Fruit fly (Drosophila melanogaster) whole organism, embryonic: ENCODE measurements around the gene aralar1.

ENCODE experiments used
- Awh ChIP-seq: fragments of 200-800 bp; sonication (Bioruptor generic); IDR thresholded peaks from 2 replicates; pipeline ENCODE4, ENCODE4 v1.3.6; 2022; ENCODE audit warnings: missing biosample characterization, missing genetic modification characterization
- Bdp1 ChIP-seq: fragments of 200-800 bp; sonication (Bioruptor generic); optimal IDR thresholded peaks from 3 replicates; lab custom pipeline; 2016; ENCODE audit warnings: missing biosample characterization, missing genetic modification characterization
- CG10321 ChIP-seq: fragments of 200-800 bp; sonication (Bioruptor generic); IDR thresholded peaks from 2 replicates; pipeline ENCODE4 v1.3.6; 2022; ENCODE audit warnings: missing biosample characterization, missing genetic modification characterization
- CG10366 ChIP-seq: fragments of 200-800 bp; sonication (Bioruptor generic); IDR thresholded peaks from 2 replicates; pipeline ENCODE4 v1.3.6; 2022; ENCODE audit warnings: missing biosample characterization, missing genetic modification characterization
- CG10543 ChIP-seq: fragments of 200-800 bp; sonication (Bioruptor generic); optimal IDR thresholded peaks from 3 replicates; lab custom pipeline; 2017; ENCODE audit warnings: missing biosample characterization, mild to moderate bottlenecking, missing genetic modification characterization, moderate library complexity
- CG10979 ChIP-seq: fragments of 200-800 bp; sonication (Bioruptor generic); optimal IDR thresholded peaks from 2 replicates; lab custom pipeline; 2018; ENCODE audit warnings: missing biosample characterization, mild to moderate bottlenecking, missing genetic modification characterization, moderate library complexity
- CG11696 ChIP-seq: fragments of 200-800 bp; sonication (Bioruptor generic); IDR thresholded peaks from 2 replicates; pipeline ENCODE4 v1.3.6; 2022; ENCODE audit warnings: missing biosample characterization, missing genetic modification characterization
- CG11723 ChIP-seq: fragments of 200-800 bp; sonication (Bioruptor generic); optimal IDR thresholded peaks from 2 replicates; lab custom pipeline; 2017; ENCODE audit warnings: missing biosample characterization, mild to moderate bottlenecking, missing genetic modification characterization
- CG12744 ChIP-seq: fragments of 200-800 bp; sonication (Bioruptor generic); optimal IDR thresholded peaks from 2 replicates; lab custom pipeline; 2016; ENCODE audit warnings: missing biosample characterization, missing genetic modification characterization
- CG14710 ChIP-seq: fragments of 200-800 bp; sonication (Bioruptor generic); optimal IDR thresholded peaks from 3 replicates; lab custom pipeline; 2019; ENCODE audit warnings: missing biosample characterization, mild to moderate bottlenecking, missing genetic modification characterization, moderate library complexity
- CG15601 ChIP-seq: fragments of 200-800 bp; sonication (Bioruptor generic); optimal IDR thresholded peaks from 3 replicates; lab custom pipeline; 2019; ENCODE audit warnings: missing biosample characterization, mild to moderate bottlenecking, missing genetic modification characterization, moderate library complexity
- CG1832 ChIP-seq: fragments of 200-800 bp; sonication (Bioruptor generic); optimal IDR thresholded peaks from 2 replicates; lab custom pipeline; 2017; ENCODE audit warnings: missing biosample characterization, mild to moderate bottlenecking, missing genetic modification characterization, inconsistent platforms
- CG18476 ChIP-seq: fragments of 200-800 bp; sonication (Bioruptor generic); optimal IDR thresholded peaks from 2 replicates; lab custom pipeline; 2016; ENCODE audit warnings: missing biosample characterization, mild to moderate bottlenecking, missing genetic modification characterization
- CG18599 ChIP-seq: fragments of 200-800 bp; sonication (Bioruptor generic); optimal IDR thresholded peaks from 3 replicates; lab custom pipeline; 2017; ENCODE audit warnings: missing biosample characterization, missing genetic modification characterization, mild to moderate bottlenecking, moderate library complexity, missing genetic modification reagents
- CG18619 ChIP-seq: fragments of 200-800 bp; sonication (Bioruptor generic); optimal IDR thresholded peaks from 3 replicates; lab custom pipeline; 2017; ENCODE audit warnings: missing biosample characterization, mild to moderate bottlenecking, missing genetic modification characterization
- CG2202 ChIP-seq: fragments of 200-800 bp; sonication (Bioruptor generic); optimal IDR thresholded peaks from 2 replicates; lab custom pipeline; 2018; ENCODE audit warnings: missing biosample characterization, mild to moderate bottlenecking, missing genetic modification characterization
- CG32772 ChIP-seq: fragments of 200-800 bp; sonication (Bioruptor generic); IDR thresholded peaks from 2 replicates; pipeline ENCODE4 v1.3.6; 2022; ENCODE audit warnings: missing biosample characterization, missing genetic modification characterization
- CG4424 ChIP-seq: fragments of 200-800 bp; sonication (Bioruptor generic); optimal IDR thresholded peaks from 3 replicates; lab custom pipeline; 2016; ENCODE audit warnings: missing biosample characterization, missing genetic modification characterization
- CG4617 ChIP-seq: fragments of 200-800 bp; sonication (Bioruptor generic); optimal IDR thresholded peaks from 3 replicates; lab custom pipeline; 2016; ENCODE audit warnings: missing biosample characterization, missing genetic modification characterization, borderline replicate concordance
- CG8765 ChIP-seq: fragments of 200-800 bp; sonication (Bioruptor generic); IDR thresholded peaks from 2 replicates; pipeline ENCODE4 v1.3.6; 2022; ENCODE audit warnings: missing biosample characterization, missing genetic modification characterization
- CG9437 ChIP-seq: fragments of 200-800 bp; sonication (Bioruptor generic); optimal IDR thresholded peaks from 2 replicates; lab custom pipeline; 2018; ENCODE audit warnings: missing biosample characterization, mild to moderate bottlenecking, missing genetic modification characterization
- CG9932 ChIP-seq: fragments of 200-800 bp; sonication (Bioruptor generic); IDR thresholded peaks from 2 replicates; pipeline ENCODE4 v1.3.6; 2022; ENCODE audit warnings: missing biosample characterization, missing genetic modification characterization
- CoRest ChIP-seq: fragments of 200-800 bp; sonication (Bioruptor generic); optimal IDR thresholded peaks from 3 replicates; lab custom pipeline; 2018; ENCODE audit warnings: missing biosample characterization, mild to moderate bottlenecking, missing genetic modification characterization, moderate library complexity
- Dad ChIP-seq: fragments of 200-800 bp; sonication (Bioruptor generic); optimal IDR thresholded peaks from 3 replicates; lab custom pipeline; 2016; ENCODE audit warnings: missing biosample characterization, missing genetic modification characterization
- Doc3 ChIP-seq: fragments of 200-800 bp; sonication (Bioruptor generic); IDR thresholded peaks from 3 replicates; pipeline ENCODE4 v1.3.6; 2022; ENCODE audit warnings: missing biosample characterization, missing genetic modification characterization; ENCODE audit not compliant: partially characterized antibody
- ERR ChIP-seq: fragments of 200-800 bp; sonication (Bioruptor generic); optimal IDR thresholded peaks from 2 replicates; lab custom pipeline; 2016; ENCODE audit warnings: missing biosample characterization, missing genetic modification characterization
- Hsf ChIP-seq: fragments of 200-800 bp; sonication (Bioruptor generic); optimal IDR thresholded peaks from 3 replicates; lab custom pipeline; 2016; ENCODE audit warnings: missing biosample characterization, missing genetic modification characterization
- Lim3 ChIP-seq: fragments of 200-800 bp; sonication (Bioruptor generic); IDR thresholded peaks from 2 replicates; pipeline ENCODE4 v1.3.6; 2022; ENCODE audit warnings: missing biosample characterization, missing genetic modification characterization
- MBD-R2 ChIP-seq: fragments of 200-800 bp; sonication (Bioruptor generic); IDR thresholded peaks from 2 replicates; pipeline ENCODE4 v1.3.6; 2022; ENCODE audit warnings: missing biosample characterization, missing genetic modification characterization
- Nf-YA ChIP-seq: fragments of 200-800 bp; sonication (Bioruptor generic); IDR thresholded peaks from 2 replicates; pipeline ENCODE4 v1.3.6; 2022; ENCODE audit warnings: missing biosample characterization, missing genetic modification characterization
- Rfx ChIP-seq: fragments of 200-800 bp; sonication (Bioruptor generic); IDR thresholded peaks from 2 replicates; pipeline ENCODE4 v1.3.6; 2022; ENCODE audit warnings: missing biosample characterization, missing genetic modification characterization
- Side ChIP-seq: fragments of 200-800 bp; sonication (Bioruptor generic); optimal IDR thresholded peaks from 2 replicates; lab custom pipeline; 2016; ENCODE audit warnings: missing biosample characterization, missing genetic modification characterization
- Sin3A ChIP-seq: fragments of >200 bp; optimal IDR thresholded peaks from 2 replicates; lab custom pipeline; 2018
- Taf1 ChIP-seq: fragments of 200-800 bp; sonication (Bioruptor generic); IDR thresholded peaks from 2 replicates; pipeline ENCODE4 v1.3.6; 2022; ENCODE audit warnings: missing biosample characterization, missing genetic modification characterization
- Vsx1 ChIP-seq: fragments of 200-800 bp; sonication (Bioruptor generic); optimal IDR thresholded peaks from 2 replicates; lab custom pipeline; 2017; ENCODE audit warnings: missing biosample characterization, mild to moderate bottlenecking, missing genetic modification characterization, missing genetic modification reagents
- YL-1 ChIP-seq: fragments of 200-800 bp; sonication (Bioruptor generic); optimal IDR thresholded peaks from 3 replicates; lab custom pipeline; 2017; ENCODE audit warnings: missing biosample characterization, mild to moderate bottlenecking, missing genetic modification characterization
- ab ChIP-seq: fragments of 200-800 bp; sonication (Bioruptor generic); optimal IDR thresholded peaks from 2 replicates; lab custom pipeline; 2016; ENCODE audit warnings: missing biosample characterization, missing genetic modification characterization
- ase ChIP-seq: fragments of 200-800 bp; sonication (Bioruptor generic); IDR thresholded peaks from 3 replicates; pipeline ENCODE4 v1.3.6; 2022; ENCODE audit warnings: missing biosample characterization, missing genetic modification characterization
- cad ChIP-seq: fragments of >200 bp; optimal IDR thresholded peaks from 2 replicates; lab custom pipeline; 2017; ENCODE audit warnings: missing biosample characterization, missing genetic modification characterization
- chinmo ChIP-seq: fragments of 200-800 bp; sonication (Bioruptor generic); IDR thresholded peaks from 4 replicates; pipeline ENCODE4 v1.3.6; 2022; ENCODE audit warnings: missing biosample characterization, missing genetic modification characterization; ENCODE audit not compliant: partially characterized antibody
- dimm ChIP-seq: fragments of 200-800 bp; sonication (Bioruptor generic); IDR thresholded peaks from 2 replicates; pipeline ENCODE4 v1.3.6; 2022; ENCODE audit warnings: missing biosample characterization, missing genetic modification characterization
- gsb-n ChIP-seq: fragments of 200-800 bp; sonication (Bioruptor generic); optimal IDR thresholded peaks from 3 replicates; lab custom pipeline; 2018; ENCODE audit warnings: missing biosample characterization, mild to moderate bottlenecking, missing genetic modification characterization
- kay ChIP-seq: fragments of 200-800 bp; sonication (Bioruptor generic); optimal IDR thresholded peaks from 2 replicates; lab custom pipeline; 2016; ENCODE audit warnings: missing biosample characterization, missing genetic modification characterization
- ken ChIP-seq: fragments of 200-800 bp; sonication (Bioruptor generic); IDR thresholded peaks from 3 replicates; pipeline ENCODE4 v1.3.6; 2022; ENCODE audit warnings: missing biosample characterization, missing genetic modification characterization
- lmd ChIP-seq: fragments of 200-800 bp; sonication (Bioruptor generic); IDR thresholded peaks from 2 replicates; pipeline ENCODE4 v1.3.6; 2022; ENCODE audit warnings: missing biosample characterization, missing genetic modification characterization
- lov ChIP-seq, 2 experiments: fragments of 200-800 bp in 1 of 2; fragments of >200 bp in 1 of 2; sonication (Bioruptor generic) in 1 of 2; IDR thresholded peaks in 1 of 2; optimal IDR thresholded peaks in 1 of 2; 2 replicates in 1 of 2; 3 replicates in 1 of 2; pipeline versions ENCODE4 v1.3.6 to Lab custom; 2017 to 2022; ENCODE audit warnings: missing biosample characterization in 1 of 2, missing genetic modification characterization in 1 of 2
- nmo ChIP-seq: fragments of 200-800 bp; sonication (Bioruptor generic); optimal IDR thresholded peaks from 2 replicates; lab custom pipeline; 2018; ENCODE audit warnings: missing biosample characterization, mild to moderate bottlenecking, missing genetic modification characterization, moderate library complexity
- scrt ChIP-seq: fragments of 200-800 bp; sonication (Bioruptor generic); optimal IDR thresholded peaks from 2 replicates; lab custom pipeline; 2018; ENCODE audit warnings: missing biosample characterization, mild to moderate bottlenecking, missing genetic modification characterization, moderate library complexity
- sd ChIP-seq: fragments of 200-800 bp; sonication (Bioruptor generic); optimal IDR thresholded peaks from 3 replicates; lab custom pipeline; 2018; ENCODE audit warnings: missing biosample characterization, mild to moderate bottlenecking, missing genetic modification characterization, moderate library complexity
- slbo ChIP-seq: fragments of 200-800 bp; sonication (Bioruptor generic); IDR thresholded peaks from 2 replicates; pipeline ENCODE4 v1.3.6; 2022; ENCODE audit warnings: missing biosample characterization, missing genetic modification characterization
- zen ChIP-seq: fragments of 200-800 bp; sonication (Bioruptor generic); optimal IDR thresholded peaks from 3 replicates; lab custom pipeline; 2018; ENCODE audit warnings: missing biosample characterization, mild to moderate bottlenecking, missing genetic modification characterization, moderate library complexity

aralar1 gene

DNA sequence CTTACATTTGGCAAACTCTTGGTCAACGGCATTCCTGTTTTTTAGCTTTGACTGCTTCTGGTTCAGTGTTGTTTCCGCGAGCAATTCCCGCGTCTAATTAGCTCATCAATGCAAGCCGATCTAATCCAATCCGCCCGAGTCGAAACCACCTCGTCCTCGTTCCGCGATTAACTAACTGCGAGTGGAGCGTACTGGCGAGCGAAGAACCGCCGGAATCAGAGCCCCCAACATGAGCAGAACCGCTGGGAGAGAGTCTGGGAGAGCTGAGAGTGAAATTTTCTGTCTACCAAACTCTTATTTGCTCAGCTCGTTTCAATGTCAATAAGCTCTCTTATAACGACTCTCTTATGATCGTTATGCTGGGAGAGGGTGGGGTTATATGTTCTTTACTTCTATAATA, 5.4 kb downstream of the aralar1 start (continued):
- TF ChIP-seq slbo (GFP tag; lab: Robert Waterston, UW) (peak; percentile 81), chinmo (GFP tag; lab: Robert Waterston, UW) (peak; percentile 69; the same call in 3 of the 4 replicates), CG9932 (GFP tag; lab: Robert Waterston, UW) (0 out of 2 replicates have a peak, but pooled peaks have one; percentile 4), lov (optimal IDR thresholded peaks at IDR 0.05; lab: Kevin White, UChicago) (no peak), lov (GFP tag; IDR thresholded peaks at IDR 0.05; lab: Robert Waterston, UW) (peak; percentile 90), Hsf (GFP tag; lab: Kevin White, UChicago) (peak; percentile 53), CG4617 (peak; percentile 22), kay (GFP tag; lab: Kevin White, UChicago) (peak; percentile 28), sd (peak; percentile 23), nmo (GFP tag; lab: Kevin White, UChicago) (no peak), ab (GFP tag; lab: Kevin White, UChicago) (no peak), CG10366 (GFP tag; lab: Robert Waterston, UW) (peak; percentile 69), Bdp1 (peak; percentile 81), CG18619 (GFP tag; lab: Kevin White, UChicago) (peak; percentile 70), Side (GFP tag; lab: Kevin White, UChicago) (peak; percentile 82), ase (no peak; the same call in 2 of the 3 replicates), CG10321 (GFP tag; lab: Robert Waterston, UW) (peak; percentile 72), CG14710 (tag; lab: Kevin White, UChicago) (no peak), CG18476 (GFP tag; lab: Kevin White, UChicago) (peak; percentile 88), CG9437 (peak; percentile 12), CG10979 (no peak), lmd (peak; percentile 31; the same call in 1 of the 2 replicates), CG1832 (GFP tag; lab: Kevin White, UChicago) (peak; percentile 23), Nf-YA (peak; percentile 84), ERR (GFP tag; lab: Kevin White, UChicago) (peak; percentile 71), Dad (peak; percentile 54), Sin3A (no peak), Lim3 (no peak), Rfx (peak; percentile 80; the same call in 1 of the 2 replicates), CG4424 (peak; percentile 0), CG11696 (GFP tag; lab: Robert Waterston, UW) (peak; percentile 82), CG2202 (tag; lab: Kevin White, UChicago) (peak; percentile 87), ken (GFP tag; lab: Robert Waterston, UW) (0 out of 3 replicates have a peak, but pooled peaks have one; percentile 43), zen (tag; lab: Kevin White, UChicago) (no peak), CoRest (no peak), cad (no peak), Vsx1 (GFP tag; lab: Kevin White, UChicago) (peak; percentile 88), CG32772 (peak; percentile 31; the same call in 1 of the 2 replicates), CG12744 (GFP tag; lab: Kevin White, UChicago) (peak; percentile 83), CG15601 (tag; lab: Kevin White, UChicago) (no peak), scrt (GFP tag; lab: Kevin White, UChicago) (peak; percentile 62), CG8765 (GFP tag; lab: Robert Waterston, UW) (no peak), dimm (GFP tag; lab: Robert Waterston, UW) (no peak), CG10543 (peak; percentile 31), CG18599 (GFP tag; lab: Kevin White, UChicago) (peak; percentile 83), MBD-R2 (GFP tag; lab: Robert Waterston, UW) (peak; percentile 67; the same call in 1 of the 2 replicates), CG11723 (GFP tag; lab: Kevin White, UChicago) (peak; percentile 78), gsb-n (tag; lab: Kevin White, UChicago) (peak; percentile 78), Taf1 (GFP tag; lab: Robert Waterston, UW) (peak; percentile 77), YL-1 (peak; percentile 80), Doc3 (GFP tag; lab: Robert Waterston, UW) (no peak), Awh (peak; percentile 96)
